Worm (Caenorhabditis elegans) whole organism, young adult: ENCODE results near the gene cyp-13A11.

Source experiments
- efl-1 ChIP-seq: fragments of 150-350 bp; optimal IDR thresholded peaks from 2 replicates; lab custom pipeline; 2014; ENCODE audit warnings: missing biosample characterization, missing genetic modification reagents, missing genetic modification characterization
- ztf-28 ChIP-seq: fragments of 200-800 bp; sonication (Bioruptor generic); IDR thresholded peaks from 2 replicates; pipeline ENCODE4 v1.3.6; 2022; ENCODE audit warnings: missing genetic modification reagents, missing genetic modification characterization, missing compliant biosample characterization

DNA sequence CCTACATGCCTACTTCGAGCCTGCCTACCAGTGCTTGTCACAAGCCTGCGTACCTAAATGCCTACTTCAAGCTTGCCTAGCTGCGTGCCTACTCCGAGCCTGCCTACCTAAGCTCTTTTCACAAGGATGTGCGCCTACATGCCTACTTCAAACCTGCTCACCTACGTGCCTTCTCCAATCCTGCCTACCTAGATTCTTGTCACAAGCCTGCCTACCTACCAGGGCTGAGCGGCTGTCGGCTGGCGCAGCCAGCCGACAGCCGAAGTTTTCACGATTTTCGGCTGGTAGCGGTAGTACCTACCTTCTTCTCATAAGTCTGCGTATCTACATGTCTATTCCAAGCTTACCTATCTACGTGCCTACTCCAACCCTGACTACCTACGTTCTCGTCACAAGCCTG is 40.9 kb downstream of the cyp-13A11 start:
- TF ChIP-seq ztf-28 (GFP tag; lab: Robert Waterston, UW) (no peak), efl-1 (GFP tag; lab: Kevin White, UChicago) (no peak)
